Worm (Caenorhabditis elegans) whole organism, L2 larva: Measurements from ENCODE around the gene cnnm-1.

Source experiments
- R02D3.7 ChIP-seq: fragments of 150-350 bp; optimal IDR thresholded peaks from 2 replicates; lab custom pipeline; 2014; ENCODE audit warnings: missing biosample characterization, missing genetic modification characterization
- Y55F3AM.14 ChIP-seq: fragments of 200-800 bp; sonication (Bioruptor generic); optimal IDR thresholded peaks from 2 replicates; lab custom pipeline; 2018; ENCODE audit warnings: mild to moderate bottlenecking, missing genetic modification characterization, missing compliant biosample characterization
- ZK546.5 ChIP-seq: sonication (generic microtip); optimal IDR thresholded peaks from 2 replicates; lab custom pipeline; 2017; ENCODE audit warnings: missing biosample characterization, missing genetic modification characterization
- blmp-1 ChIP-seq: sonication (generic microtip); optimal IDR thresholded peaks from 2 replicates; lab custom pipeline; 2017; ENCODE audit warnings: missing genetic modification characterization, mild to moderate bottlenecking, missing compliant biosample characterization, antibody characterized with exemption, moderate library complexity; ENCODE audit not compliant: insufficient read depth
- elt-3 ChIP-seq: sonication (generic microtip); optimal IDR thresholded peaks from 2 replicates; lab custom pipeline; 2017; ENCODE audit warnings: missing biosample characterization, missing genetic modification characterization
- lin-39 ChIP-seq: fragments of 150-350 bp; optimal IDR thresholded peaks from 2 replicates; lab custom pipeline; 2014; ENCODE audit warnings: missing biosample characterization, missing genetic modification reagents, missing genetic modification characterization
- mbf-1 ChIP-seq: sonication (generic microtip); optimal IDR thresholded peaks from 2 replicates; lab custom pipeline; 2017; ENCODE audit warnings: missing biosample characterization, missing genetic modification characterization
- nhr-10 ChIP-seq: sonication (generic microtip); optimal IDR thresholded peaks from 2 replicates; lab custom pipeline; 2017; ENCODE audit warnings: missing biosample characterization, missing genetic modification characterization
- nhr-12 ChIP-seq: fragments of 150-350 bp; optimal IDR thresholded peaks from 2 replicates; lab custom pipeline; 2014; ENCODE audit warnings: missing biosample characterization, missing genetic modification characterization
- nhr-21 ChIP-seq: fragments of 150-350 bp; optimal IDR thresholded peaks from 2 replicates; lab custom pipeline; 2014; ENCODE audit warnings: missing biosample characterization, missing genetic modification characterization
- nhr-77 ChIP-seq: fragments of 150-350 bp; optimal IDR thresholded peaks from 2 replicates; lab custom pipeline; 2014; ENCODE audit warnings: missing biosample characterization, missing genetic modification characterization
- snpc-4 ChIP-seq: fragments of 150-350 bp; optimal IDR thresholded peaks from 2 replicates; lab custom pipeline; 2014; ENCODE audit warnings: missing biosample characterization, missing genetic modification characterization

DNA sequence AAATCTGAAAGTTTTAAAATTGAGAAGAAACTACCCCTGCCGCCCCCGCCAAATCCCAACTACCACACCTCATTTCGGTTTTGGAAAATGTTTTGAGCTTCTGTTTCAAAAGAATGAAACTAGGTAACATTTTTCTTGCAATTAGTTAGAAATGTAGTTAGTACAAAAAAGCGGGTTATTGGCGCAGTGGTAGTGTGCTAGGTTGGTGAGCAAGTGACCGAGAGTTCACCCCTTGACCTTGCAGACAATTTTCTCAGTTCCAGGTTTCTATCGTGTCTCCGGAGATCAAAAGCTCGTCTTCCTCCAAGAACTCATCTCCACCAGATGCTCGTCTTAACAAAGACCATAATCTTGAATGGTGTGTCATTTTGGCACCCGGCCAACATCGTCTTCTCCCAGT is 17.5 kb downstream of the cnnm-1 start:
- TF ChIP-seq nhr-12 (tag; lab: Kevin White, UChicago): no peak
- TF ChIP-seq nhr-77 (tag; lab: Kevin White, UChicago): no peak
- TF ChIP-seq Y55F3AM.14 (GFP tag; lab: Kevin White, UChicago): no peak
- no peak for TF ChIP-seq mbf-1 (tag; lab: Kevin White, UChicago)
- no peak for TF ChIP-seq lin-39
- no peak for TF ChIP-seq R02D3.7 (tag; lab: Kevin White, UChicago)
- no peak for TF ChIP-seq blmp-1 (tag; lab: Kevin White, UChicago)
- no peak for TF ChIP-seq ZK546.5 (tag; lab: Kevin White, UChicago)
- no peak for TF ChIP-seq nhr-10 (tag; lab: Kevin White, UChicago)
- no peak for TF ChIP-seq nhr-21 (tag; lab: Kevin White, UChicago)
- TF ChIP-seq elt-3 (tag; lab: Kevin White, UChicago): no peak
- no peak for TF ChIP-seq snpc-4 (tag; lab: Kevin White, UChicago)
